Worm (Caenorhabditis elegans) whole organism, mixed stage, embryonic: ENCODE data around the gene meg-1.

Experiments used
- M03D4.4 ChIP-seq: sonication (generic microtip); optimal IDR thresholded peaks from 2 replicates; lab custom pipeline; 2017; ENCODE audit warnings: mild to moderate bottlenecking, missing genetic modification characterization, missing compliant biosample characterization
- bed-3 ChIP-seq: fragments of 200-800 bp; sonication (Bioruptor generic); optimal IDR thresholded peaks from 3 replicates; lab custom pipeline; 2018; ENCODE audit warnings: mild to moderate bottlenecking, missing genetic modification characterization, moderate library complexity, missing compliant biosample characterization
- ceh-39 ChIP-seq: fragments of 150-350 bp; optimal IDR thresholded peaks from 2 replicates; lab custom pipeline; 2014; ENCODE audit warnings: missing biosample characterization, missing genetic modification characterization
- ceh-43 ChIP-seq: fragments of 200-800 bp; sonication (Bioruptor generic); optimal IDR thresholded peaks from 2 replicates; lab custom pipeline; 2018; ENCODE audit warnings: mild to moderate bottlenecking, missing genetic modification characterization, moderate library complexity, missing compliant biosample characterization
- ceh-83 ChIP-seq: fragments of 200-800 bp; sonication (Bioruptor generic); optimal IDR thresholded peaks from 2 replicates; lab custom pipeline; 2018; ENCODE audit warnings: mild to moderate bottlenecking, missing genetic modification characterization, missing compliant biosample characterization
- ces-1 ChIP-seq: fragments of 150-350 bp; optimal IDR thresholded peaks from 2 replicates; lab custom pipeline; 2014; ENCODE audit warnings: missing biosample characterization, missing genetic modification reagents, missing genetic modification characterization
- drap-1 ChIP-seq: fragments of 200-800 bp; sonication (Bioruptor generic); optimal IDR thresholded peaks from 3 replicates; lab custom pipeline; 2018; ENCODE audit warnings: mild to moderate bottlenecking, missing genetic modification characterization, missing compliant biosample characterization
- elt-1 ChIP-seq: sonication (generic microtip); optimal IDR thresholded peaks from 2 replicates; lab custom pipeline; 2017; ENCODE audit warnings: missing genetic modification characterization, mild to moderate bottlenecking, missing compliant biosample characterization, antibody characterized with exemption, moderate library complexity, borderline replicate concordance; ENCODE audit not compliant: insufficient read depth
- elt-3 ChIP-seq: fragments of 150-350 bp; optimal IDR thresholded peaks from 2 replicates; lab custom pipeline; 2014; ENCODE audit warnings: missing biosample characterization, missing genetic modification characterization
- flh-1 ChIP-seq: fragments of 200-800 bp; sonication (Bioruptor generic); optimal IDR thresholded peaks from 2 replicates; lab custom pipeline; 2018; ENCODE audit warnings: mild to moderate bottlenecking, missing genetic modification characterization, moderate library complexity, missing compliant biosample characterization
- ham-2 ChIP-seq: fragments of 200-800 bp; sonication (Bioruptor generic); optimal IDR thresholded peaks from 2 replicates; lab custom pipeline; 2018; ENCODE audit warnings: mild to moderate bottlenecking, missing genetic modification characterization, missing compliant biosample characterization
- hlh-1 ChIP-seq: fragments of 150-350 bp; optimal IDR thresholded peaks from 2 replicates; lab custom pipeline; 2014; ENCODE audit warnings: missing biosample characterization, missing genetic modification reagents, missing genetic modification characterization
- lin-32 ChIP-seq: fragments of 200-800 bp; sonication (Bioruptor generic); optimal IDR thresholded peaks from 2 replicates; lab custom pipeline; 2018; ENCODE audit warnings: mild to moderate bottlenecking, missing genetic modification characterization, missing compliant biosample characterization
- mab-5 ChIP-seq: fragments of 150-350 bp; optimal IDR thresholded peaks from 2 replicates; lab custom pipeline; 2014; ENCODE audit warnings: missing biosample characterization, missing genetic modification characterization
- mep-1 ChIP-seq: fragments of 150-350 bp; optimal IDR thresholded peaks from 2 replicates; lab custom pipeline; 2017; ENCODE audit warnings: missing biosample characterization, missing genetic modification reagents, missing genetic modification characterization, inconsistent platforms
- mls-2 ChIP-seq: sonication (generic microtip); optimal IDR thresholded peaks from 2 replicates; lab custom pipeline; 2016; ENCODE audit warnings: mild to moderate bottlenecking, missing genetic modification characterization, moderate library complexity, missing compliant biosample characterization
- nhr-12 ChIP-seq: fragments of 150-350 bp; optimal IDR thresholded peaks from 2 replicates; lab custom pipeline; 2014; ENCODE audit warnings: missing biosample characterization, missing genetic modification characterization
- nhr-237 ChIP-seq: fragments of 150-350 bp; optimal IDR thresholded peaks from 2 replicates; lab custom pipeline; 2014; ENCODE audit warnings: missing biosample characterization, missing genetic modification characterization
- nhr-28 ChIP-seq: fragments of 150-350 bp; optimal IDR thresholded peaks from 2 replicates; lab custom pipeline; 2014; ENCODE audit warnings: missing biosample characterization, missing genetic modification characterization
- nhr-76 ChIP-seq: sonication (generic microtip); optimal IDR thresholded peaks from 2 replicates; lab custom pipeline; 2017; ENCODE audit warnings: missing biosample characterization, missing genetic modification characterization
- pha-4 ChIP-seq: fragments of 150-350 bp; optimal IDR thresholded peaks from 2 replicates; lab custom pipeline; 2018; ENCODE audit warnings: missing biosample characterization, missing genetic modification reagents, missing genetic modification characterization
- snpc-4 ChIP-seq: fragments of 150-350 bp; optimal IDR thresholded peaks from 2 replicates; lab custom pipeline; 2014; ENCODE audit warnings: missing biosample characterization, missing genetic modification characterization
- sptf-1 ChIP-seq: sonication (generic microtip); optimal IDR thresholded peaks from 2 replicates; lab custom pipeline; 2017; ENCODE audit warnings: mild to moderate bottlenecking, missing genetic modification characterization, moderate library complexity, missing compliant biosample characterization
- tbx-8 ChIP-seq: fragments of 200-800 bp; sonication (Bioruptor generic); optimal IDR thresholded peaks from 2 replicates; lab custom pipeline; 2018; ENCODE audit warnings: mild to moderate bottlenecking, missing genetic modification characterization, moderate library complexity, missing compliant biosample characterization
- unc-120 ChIP-seq: sonication (generic microtip); optimal IDR thresholded peaks from 2 replicates; lab custom pipeline; 2017; ENCODE audit warnings: missing genetic modification characterization, missing compliant biosample characterization; ENCODE audit not compliant: poor library complexity, severe bottlenecking
- unc-39 ChIP-seq: fragments of 150-350 bp; optimal IDR thresholded peaks from 2 replicates; lab custom pipeline; 2014; ENCODE audit warnings: missing biosample characterization, missing genetic modification characterization
- unc-62 ChIP-seq: fragments of 150-350 bp; optimal IDR thresholded peaks from 2 replicates; lab custom pipeline; 2014; ENCODE audit warnings: missing biosample characterization, missing genetic modification reagents, missing genetic modification characterization
- zip-8 ChIP-seq: fragments of 150-350 bp; optimal IDR thresholded peaks from 2 replicates; lab custom pipeline; 2014; ENCODE audit warnings: missing biosample characterization, missing genetic modification characterization
- ztf-11 ChIP-seq: fragments of 150-350 bp; optimal IDR thresholded peaks from 2 replicates; lab custom pipeline; 2014; ENCODE audit warnings: missing biosample characterization, missing genetic modification characterization

Gene meg-1

ce11 chrX:13929534-13929933 is at the start of gene meg-1:
TSS of gene meg-1 (minus strand) at chrX:13929634.
- TF ChIP-seq lin-32 (GFP tag; lab: Kevin White, UChicago) (no peak), nhr-237 (tag; lab: Kevin White, UChicago) (no peak), ceh-83 (GFP tag; lab: Kevin White, UChicago) (no peak), elt-3 (no peak), drap-1 (GFP tag; lab: Kevin White, UChicago) (no peak), unc-62 (GFP tag; lab: Kevin White, UChicago) (no peak), flh-1 (GFP tag; lab: Kevin White, UChicago) (no peak), snpc-4 (tag; lab: Kevin White, UChicago) (no peak), ceh-39 (tag; lab: Kevin White, UChicago) (no peak), ceh-43 (GFP tag; lab: Kevin White, UChicago) (no peak), mls-2 (tag; lab: Kevin White, UChicago) (no peak), mep-1 (tag; lab: Kevin White, UChicago) (no peak), hlh-1 (no peak), ztf-11 (tag; lab: Kevin White, UChicago) (no peak), ces-1 (no peak)
- TF ChIP-seq, all 35 proteins: peak for 0

ce11 chrX:13977439-13978118 is 48.1 kb upstream of the meg-1 start, which contains the start of gene F48F7.6:
TSS of gene F48F7.6 (plus strand) at chrX:13977829.
- TF ChIP-seq ceh-39 (tag; lab: Kevin White, UChicago) (peak; percentile 80), zip-8 (tag; lab: Kevin White, UChicago) (no peak), ham-2 (peak; percentile 74), ces-1 (peak; percentile 67), sptf-1 (tag; lab: Kevin White, UChicago) (peak; percentile 38), unc-120 (tag; lab: Kevin White, UChicago) (peak; percentile 12), hlh-1 (peak; percentile 40), elt-1 (tag; lab: Kevin White, UChicago) (no peak), tbx-8 (GFP tag; lab: Kevin White, UChicago) (no peak), drap-1 (GFP tag; lab: Kevin White, UChicago) (peak; percentile 31), nhr-237 (tag; lab: Kevin White, UChicago) (peak; percentile 42), mab-5 (no peak), mep-1 (tag; lab: Kevin White, UChicago) (peak; percentile 58), M03D4.4 (tag; lab: Kevin White, UChicago) (peak; percentile 6), pha-4 (tag; lab: Kevin White, UChicago) (peak; percentile 42), bed-3 (GFP tag; lab: Kevin White, UChicago) (no peak), unc-39 (tag; lab: Kevin White, UChicago) (no peak), unc-62 (GFP tag; lab: Kevin White, UChicago) (peak; percentile 28)

ce11 chrX:13975314-13975713 is 45.9 kb upstream of the meg-1 start, which contains the start of gene F48F7.5:
TSS of gene F48F7.5 (plus strand) at chrX:13975653.
- TF ChIP-seq nhr-76 (tag; lab: Kevin White, UChicago) (no peak), mep-1 (tag; lab: Kevin White, UChicago) (no peak), nhr-12 (tag; lab: Kevin White, UChicago) (no peak), nhr-28 (tag; lab: Kevin White, UChicago) (no peak), snpc-4 (tag; lab: Kevin White, UChicago) (no peak), unc-62 (GFP tag; lab: Kevin White, UChicago) (no peak)

ce11 chrX:13974448-13975071 is 45.1 kb upstream of the meg-1 start:
- TF ChIP-seq tbx-8 (GFP tag; lab: Kevin White, UChicago), result no peak
- peak; percentile 85 for TF ChIP-seq ham-2
- TF ChIP-seq lin-32 (GFP tag; lab: Kevin White, UChicago), result no peak
- peak; percentile 80 for TF ChIP-seq elt-1 (tag; lab: Kevin White, UChicago)
- TF ChIP-seq sptf-1 (tag; lab: Kevin White, UChicago), result no peak
- TF ChIP-seq unc-62 (GFP tag; lab: Kevin White, UChicago), result peak; percentile 75
